Worm (Caenorhabditis elegans) whole organism, L4 larva: ENCODE data around the gene nars-2.

Experiments used
- T26A8.4 ChIP-seq: fragments of 200-800 bp; sonication (Bioruptor generic); IDR thresholded peaks from 2 replicates; pipeline ENCODE4 v1.3.6; 2022; ENCODE audit warnings: missing genetic modification characterization, missing compliant biosample characterization
- aha-1 ChIP-seq: fragments of 150-350 bp; peaks from one replicate; lab custom pipeline; 2014; ENCODE audit warnings: missing biosample characterization, missing genetic modification characterization
- ceh-32 ChIP-seq: sonication (generic microtip); optimal IDR thresholded peaks from 2 replicates; lab custom pipeline; 2016; ENCODE audit warnings: mild to moderate bottlenecking, missing genetic modification characterization, missing compliant biosample characterization; ENCODE audit not compliant: poor library complexity
- cey-2 ChIP-seq: sonication (generic microtip); optimal IDR thresholded peaks from 3 replicates; lab custom pipeline; 2017; ENCODE audit warnings: missing genetic modification characterization, mild to moderate bottlenecking, missing compliant biosample characterization, antibody characterized with exemption, borderline replicate concordance; ENCODE audit not compliant: insufficient read depth
- daf-16 ChIP-seq, 3 experiments: sonication (generic microtip); optimal IDR thresholded peaks; 2 replicates each; lab custom pipeline; 2016 to 2017; ENCODE audit warnings: missing genetic modification characterization in 3 of 3, missing genetic modification reagents in 3 of 3, mild to moderate bottlenecking in 2 of 3, missing compliant biosample characterization in 2 of 3, missing biosample characterization in 1 of 3, moderate library complexity in 1 of 3
- dve-1 ChIP-seq: sonication (generic microtip); optimal IDR thresholded peaks from 2 replicates; lab custom pipeline; 2017; ENCODE audit warnings: antibody characterized with exemption, mild to moderate bottlenecking, missing genetic modification characterization, missing compliant biosample characterization; ENCODE audit not compliant: insufficient read depth
- fkh-10 ChIP-seq: fragments of 150-350 bp; optimal IDR thresholded peaks from 2 replicates; lab custom pipeline; 2014; ENCODE audit warnings: missing biosample characterization, missing genetic modification reagents, missing genetic modification characterization
- fos-1 ChIP-seq: fragments of 150-350 bp; optimal IDR thresholded peaks from 2 replicates; lab custom pipeline; 2014; ENCODE audit warnings: missing biosample characterization, missing genetic modification characterization
- hlh-11 ChIP-seq: fragments of 200-800 bp; sonication (Bioruptor generic); optimal IDR thresholded peaks from 2 replicates; lab custom pipeline; 2018; ENCODE audit warnings: mild to moderate bottlenecking, missing genetic modification characterization, missing compliant biosample characterization
- lin-1 ChIP-seq: fragments of 200-800 bp; sonication (Bioruptor generic); IDR thresholded peaks from 2 replicates; pipeline ENCODE4 v1.3.6; 2022; ENCODE audit warnings: missing genetic modification reagents, missing genetic modification characterization, missing compliant biosample characterization
- lin-38 ChIP-seq: fragments of 200-800 bp; sonication (Bioruptor generic); IDR thresholded peaks from 2 replicates; pipeline ENCODE4 v1.3.6; 2022; ENCODE audit warnings: missing genetic modification reagents, missing genetic modification characterization, missing compliant biosample characterization
- lsy-2 ChIP-seq, 2 experiments: fragments of 150-350 bp in 1 of 2; sonication (generic microtip) in 1 of 2; optimal IDR thresholded peaks; 2 replicates each; lab custom pipeline; 2014 to 2017; ENCODE audit warnings: missing biosample characterization in 2 of 2, missing genetic modification characterization in 2 of 2
- nhr-10 ChIP-seq: fragments of 150-350 bp; optimal IDR thresholded peaks from 2 replicates; lab custom pipeline; 2014; ENCODE audit warnings: missing biosample characterization, missing genetic modification characterization
- nhr-111 ChIP-seq: fragments of 200-800 bp; sonication (Bioruptor generic); optimal IDR thresholded peaks from 2 replicates; lab custom pipeline; 2018; ENCODE audit warnings: mild to moderate bottlenecking, missing genetic modification characterization, missing compliant biosample characterization
- nhr-28 ChIP-seq: fragments of 150-350 bp; optimal IDR thresholded peaks from 2 replicates; lab custom pipeline; 2014; ENCODE audit warnings: missing biosample characterization, missing genetic modification characterization
- nhr-76 ChIP-seq: fragments of 150-350 bp; optimal IDR thresholded peaks from 2 replicates; lab custom pipeline; 2014; ENCODE audit warnings: missing biosample characterization, missing genetic modification characterization
- nhr-77 ChIP-seq: fragments of 150-350 bp; optimal IDR thresholded peaks from 2 replicates; lab custom pipeline; 2014; ENCODE audit warnings: missing biosample characterization, missing genetic modification characterization
- pqm-1 ChIP-seq: sonication (generic microtip); optimal IDR thresholded peaks from 2 replicates; lab custom pipeline; 2017; ENCODE audit warnings: missing biosample characterization, missing genetic modification characterization
- spr-1 ChIP-seq: sonication (generic microtip); optimal IDR thresholded peaks from 2 replicates; lab custom pipeline; 2016; ENCODE audit warnings: mild to moderate bottlenecking, missing genetic modification characterization, missing compliant biosample characterization
- tag-97 ChIP-seq: fragments of 200-800 bp; sonication (Bioruptor generic); IDR thresholded peaks from 2 replicates; pipeline ENCODE4 v1.3.6; 2022; ENCODE audit warnings: missing genetic modification characterization, missing compliant biosample characterization
- vab-7 ChIP-seq: fragments of 200-800 bp; sonication (Bioruptor generic); IDR thresholded peaks from 2 replicates; pipeline ENCODE4 v1.3.6; 2022; ENCODE audit warnings: missing genetic modification reagents, missing genetic modification characterization, missing compliant biosample characterization
- zag-1 ChIP-seq: fragments of 150-350 bp; optimal IDR thresholded peaks from 2 replicates; lab custom pipeline; 2014; ENCODE audit warnings: missing biosample characterization, missing genetic modification characterization
- zip-11 ChIP-seq: fragments of 200-800 bp; sonication (Bioruptor generic); IDR thresholded peaks from 2 replicates; pipeline ENCODE4 v1.3.6; 2022; ENCODE audit warnings: missing genetic modification characterization, missing compliant biosample characterization

Gene nars-2

ce11 chrIII:11443408-11443994 lies 57.0 kb downstream of the nars-2 start (continued):
- TF ChIP-seq fos-1 (tag; lab: Kevin White, UChicago): no peak
- no peak for TF ChIP-seq zip-11 (GFP tag; lab: Robert Waterston, UW)
- no peak for TF ChIP-seq nhr-76
- no peak for TF ChIP-seq T26A8.4 (GFP tag; lab: Robert Waterston, UW)
- TF ChIP-seq lin-1 (GFP tag; lab: Robert Waterston, UW): no peak
- TF ChIP-seq tag-97 (GFP tag; lab: Robert Waterston, UW): no peak
- no peak for TF ChIP-seq vab-7
- TF ChIP-seq ceh-32 (tag; lab: Kevin White, UChicago): no peak
- no peak for TF ChIP-seq zag-1 (tag; lab: Kevin White, UChicago)
- peak; percentile 2 for TF ChIP-seq nhr-28
- no peak for TF ChIP-seq lsy-2 (tag; optimal IDR thresholded peaks at IDR 0.05; lab: Kevin White, UChicago)
- no peak for TF ChIP-seq daf-16 (GFP tag; optimal IDR thresholded peaks at IDR 0.05; lab: Kevin White, UChicago)
- peak; percentile 64 for TF ChIP-seq daf-16 (tag; optimal IDR thresholded peaks at IDR 0.05; lab: Kevin White, UChicago)
- TF ChIP-seq spr-1 (tag; lab: Kevin White, UChicago): no peak
- TF ChIP-seq nhr-111: no peak
- no peak for TF ChIP-seq fkh-10 (GFP tag; lab: Kevin White, UChicago)
- TF ChIP-seq cey-2 (tag; lab: Kevin White, UChicago): no peak
- peak; percentile 62 for TF ChIP-seq aha-1 (tag; lab: Kevin White, UChicago)

ce11 chrIII:11442556-11442955 lies 58.0 kb downstream of the nars-2 start, which contains the start of gene sbp-1:
Gene sbp-1, minus strand, starts transcription at chrIII:11442566.
- TF ChIP-seq nhr-77 (tag; lab: Kevin White, UChicago): no peak
- TF ChIP-seq hlh-11 (tag; lab: Kevin White, UChicago): peak; percentile 0
- TF ChIP-seq nhr-10: no peak
- TF ChIP-seq dve-1 (tag; lab: Kevin White, UChicago): peak; percentile 19
- TF ChIP-seq lin-38 (GFP tag; lab: Robert Waterston, UW): peak; percentile 56
- TF ChIP-seq pqm-1 (tag; lab: Kevin White, UChicago): peak; percentile 77
- no peak for TF ChIP-seq daf-16 (GFP tag; optimal IDR thresholded peaks at IDR 0.05; lab: Kevin White, UChicago)
- peak; percentile 10 for TF ChIP-seq daf-16 (tag; optimal IDR thresholded peaks at IDR 0.05; lab: Kevin White, UChicago)
- TF ChIP-seq nhr-28: peak; percentile 56
- TF ChIP-seq, all 104 proteins: peak for 6
